Worm (Caenorhabditis elegans): ENCODE results near the gene ints-5.

The ints-5 gene

ce11 chrV:18556488-18556887, 22.7 kb downstream of the ints-5 start, which contains the start of the genes ttr-24 and ttr-25:
TSS of gene ttr-24 (minus strand) at chrV:18556643.
TSS of gene ttr-25 (plus strand) at chrV:18556714.
- no peak for TF ChIP-seq blmp-1 (tag; optimal IDR thresholded peaks at IDR 0.05)
- TF ChIP-seq hlh-1 (tag; optimal IDR thresholded peaks at IDR 0.05), result peak; percentile 60
- TF ChIP-seq nhr-2 (tag; optimal IDR thresholded peaks at IDR 0.05), result no peak
- no peak for TF ChIP-seq M03D4.4 (tag; optimal IDR thresholded peaks at IDR 0.05)
- no peak for TF ChIP-seq cnd-1 (tag; optimal IDR thresholded peaks at IDR 0.05)

- TF ChIP-seq nhr-28 (tag; optimal IDR thresholded peaks at IDR 0.05) (no peak), drap-1 (GFP tag; optimal IDR thresholded peaks at IDR 0.05) (no peak), mab-5 (tag; optimal IDR thresholded peaks at IDR 0.05) (no peak), zip-8 (tag; optimal IDR thresholded peaks at IDR 0.05) (no peak), ceh-83 (GFP tag; optimal IDR thresholded peaks at IDR 0.05) (no peak), mls-2 (tag; optimal IDR thresholded peaks at IDR 0.05) (no peak), ham-2 (GFP tag; optimal IDR thresholded peaks at IDR 0.05) (no peak), unc-39 (tag; optimal IDR thresholded peaks at IDR 0.05) (no peak), unc-62 (GFP tag; optimal IDR thresholded peaks at IDR 0.05) (no peak), unc-120 (tag; optimal IDR thresholded peaks at IDR 0.05; ENCODE audit: poor library complexity, severe bottlenecking) (no peak), sem-2 (GFP tag; optimal IDR thresholded peaks at IDR 0.05) (no peak), nhr-76 (tag; optimal IDR thresholded peaks at IDR 0.05) (no peak), ztf-11 (tag; optimal IDR thresholded peaks at IDR 0.05) (no peak), elt-1 (tag; optimal IDR thresholded peaks at IDR 0.05; ENCODE audit: borderline replicate concordance, insufficient read depth) (no peak), cnd-1 (tag; optimal IDR thresholded peaks at IDR 0.05) (no peak), nhr-12 (tag; optimal IDR thresholded peaks at IDR 0.05) (no peak), ces-1 (GFP tag; optimal IDR thresholded peaks at IDR 0.05) (no peak), sptf-1 (tag; optimal IDR thresholded peaks at IDR 0.05) (no peak), bed-3 (GFP tag; optimal IDR thresholded peaks at IDR 0.05) (no peak), mep-1 (tag; optimal IDR thresholded peaks at IDR 0.05) (no peak)
Measured at ce11 chrV:18560188-18560587, 26.4 kb downstream of the ints-5 start, which contains the start of gene ttr-26. TSS of gene ttr-26 (minus strand) at chrV:18560288.

- TF ChIP-seq ces-1 (GFP tag; optimal IDR thresholded peaks at IDR 0.05), result no peak
- no peak for TF ChIP-seq M03D4.4 (tag; optimal IDR thresholded peaks at IDR 0.05)
- no peak for TF ChIP-seq nhr-237 (tag; optimal IDR thresholded peaks at IDR 0.05)
- TF ChIP-seq unc-62 (GFP tag; optimal IDR thresholded peaks at IDR 0.05), result no peak
- TF ChIP-seq lin-13 (tag; optimal IDR thresholded peaks at IDR 0.05), result no peak
- no peak for TF ChIP-seq mep-1 (tag; optimal IDR thresholded peaks at IDR 0.05)
- no peak for TF ChIP-seq ceh-39 (tag; optimal IDR thresholded peaks at IDR 0.05)
- no peak for TF ChIP-seq ham-2 (GFP tag; optimal IDR thresholded peaks at IDR 0.05)
- no peak for TF ChIP-seq nhr-28 (tag; optimal IDR thresholded peaks at IDR 0.05)
- TF ChIP-seq ceh-43 (GFP tag; optimal IDR thresholded peaks at IDR 0.05), result no peak
- TF ChIP-seq pha-4 (tag; optimal IDR thresholded peaks at IDR 0.05), result no peak
- no peak for TF ChIP-seq elt-3 (tag; optimal IDR thresholded peaks at IDR 0.05)
- no peak for TF ChIP-seq sem-2 (GFP tag; optimal IDR thresholded peaks at IDR 0.05)
- no peak for TF ChIP-seq unc-39 (tag; optimal IDR thresholded peaks at IDR 0.05)
- TF ChIP-seq unc-120 (tag; optimal IDR thresholded peaks at IDR 0.05; ENCODE audit: poor library complexity, severe bottlenecking), result no peak
- no peak for TF ChIP-seq elt-1 (tag; optimal IDR thresholded peaks at IDR 0.05; ENCODE audit: borderline replicate concordance, insufficient read depth)
- TF ChIP-seq cnd-1 (tag; optimal IDR thresholded peaks at IDR 0.05), result no peak
- TF ChIP-seq zip-8 (tag; optimal IDR thresholded peaks at IDR 0.05), result no peak
- no peak for TF ChIP-seq ceh-83 (GFP tag; optimal IDR thresholded peaks at IDR 0.05)
Measured at ce11 chrV:18560944-18561343, 27.2 kb downstream of the ints-5 start.

ce11 chrV:18564786-18565185, 31.0 kb downstream of the ints-5 start, which contains the start of gene srg-34:
TSS of gene srg-34 (minus strand) at chrV:18564886.
- TF ChIP-seq nhr-2 (tag; optimal IDR thresholded peaks at IDR 0.05) (no peak), nhr-237 (tag; optimal IDR thresholded peaks at IDR 0.05) (no peak), elt-3 (tag; optimal IDR thresholded peaks at IDR 0.05) (no peak), drap-1 (GFP tag; optimal IDR thresholded peaks at IDR 0.05) (no peak), M03D4.4 (tag; optimal IDR thresholded peaks at IDR 0.05) (no peak), snpc-4 (tag; optimal IDR thresholded peaks at IDR 0.05) (no peak), nhr-76 (tag; optimal IDR thresholded peaks at IDR 0.05) (no peak), hlh-1 (tag; optimal IDR thresholded peaks at IDR 0.05) (no peak), elt-1 (tag; optimal IDR thresholded peaks at IDR 0.05; ENCODE audit: borderline replicate concordance, insufficient read depth) (no peak), bed-3 (GFP tag; optimal IDR thresholded peaks at IDR 0.05) (no peak), ztf-11 (tag; optimal IDR thresholded peaks at IDR 0.05) (no peak), flh-1 (GFP tag; optimal IDR thresholded peaks at IDR 0.05) (no peak), unc-39 (tag; optimal IDR thresholded peaks at IDR 0.05) (no peak), pha-4 (tag; optimal IDR thresholded peaks at IDR 0.05) (no peak), unc-120 (tag; optimal IDR thresholded peaks at IDR 0.05; ENCODE audit: poor library complexity, severe bottlenecking) (no peak), sptf-1 (tag; optimal IDR thresholded peaks at IDR 0.05) (no peak), unc-62 (GFP tag; optimal IDR thresholded peaks at IDR 0.05) (no peak), mep-1 (tag; optimal IDR thresholded peaks at IDR 0.05) (no peak), cnd-1 (tag; optimal IDR thresholded peaks at IDR 0.05) (no peak), zip-8 (tag; optimal IDR thresholded peaks at IDR 0.05) (no peak)

Measured in whole organism, mixed stage, embryonic.